Worm (Caenorhabditis elegans): ENCODE measurements around the gene abu-14.
A peak's percentile ranks its signal among the peaks of the same experiment; 100 is the strongest.

- TF ChIP-seq him-1 (tag; optimal IDR thresholded peaks at IDR 0.05) (no peak), W03F9.2 (tag; optimal IDR thresholded peaks at IDR 0.05) (peak; percentile 44)
These were observed 30.7 kb downstream of the abu-14 start for ce11 chrII:9196325-9196724.
